Fruit fly (Drosophila melanogaster): Measurements from ENCODE around the gene aust.

dm6 chr2L:9207133-9207532, 43.7 kb downstream of the aust start:
- TF ChIP-seq CG12605 (GFP tag; IDR thresholded peaks at IDR 0.05) (peak; percentile 77), CG34367 (tag; optimal IDR thresholded peaks at IDR 0.05) (peak; percentile 4), Snoo (tag; optimal IDR thresholded peaks at IDR 0.05) (peak; percentile 5), rn (GFP tag; IDR thresholded peaks at IDR 0.05) (peak; percentile 45), gl (tag; optimal IDR thresholded peaks at IDR 0.05) (no peak), EcR (GFP tag; optimal IDR thresholded peaks at IDR 0.05) (no peak)

All from whole organism, pupa.